Fruit fly (Drosophila melanogaster) whole organism, pupa: ENCODE data around the gene CG11149.

Source experiments
- Pif1B ChIP-seq: fragments of 200-800 bp; sonication (Bioruptor generic); optimal IDR thresholded peaks from 3 replicates; lab custom pipeline; 2016; ENCODE audit warnings: missing biosample characterization, missing genetic modification characterization
- rn ChIP-seq: fragments of 200-800 bp; sonication (Bioruptor generic); IDR thresholded peaks from 2 replicates; pipeline ENCODE4 v1.3.6; 2022; ENCODE audit warnings: missing biosample characterization, missing genetic modification characterization

Gene CG11149

dm6 chr2L:5678282-5678681, 42.4 kb downstream of the CG11149 start, which contains the start of gene CG12511:
Gene CG12511 (plus strand): TSS chr2L:5678582.
- TF ChIP-seq Pif1B (GFP tag; lab: Kevin White, UChicago) (no peak), rn (GFP tag; lab: Robert Waterston, UW) (no peak)
- TF ChIP-seq, all 21 proteins: peak for 0
